Fruit fly (Drosophila melanogaster) whole organism, embryonic: ENCODE measurements around the gene CG43850.

ENCODE experiments used
- Asciz ChIP-seq: fragments of 200-800 bp; sonication (Bioruptor generic); optimal IDR thresholded peaks from 2 replicates; lab custom pipeline; 2017; ENCODE audit warnings: missing biosample characterization, mild to moderate bottlenecking, missing genetic modification characterization, missing genetic modification reagents
- Awh ChIP-seq: fragments of 200-800 bp; sonication (Bioruptor generic); IDR thresholded peaks from 2 replicates; pipeline ENCODE4, ENCODE4 v1.3.6; 2022; ENCODE audit warnings: missing biosample characterization, missing genetic modification characterization
- CG11696 ChIP-seq: fragments of 200-800 bp; sonication (Bioruptor generic); IDR thresholded peaks from 2 replicates; pipeline ENCODE4 v1.3.6; 2022; ENCODE audit warnings: missing biosample characterization, missing genetic modification characterization
- CG12391 ChIP-seq: fragments of 200-800 bp; sonication (Bioruptor generic); optimal IDR thresholded peaks from 3 replicates; lab custom pipeline; 2018; ENCODE audit warnings: missing biosample characterization, mild to moderate bottlenecking, missing genetic modification characterization, moderate library complexity
- CG13287 ChIP-seq: fragments of 200-800 bp; sonication (Bioruptor generic); IDR thresholded peaks from 2 replicates; pipeline ENCODE4 v1.3.6; 2022; ENCODE audit warnings: missing biosample characterization, missing genetic modification characterization; ENCODE audit not compliant: partially characterized antibody
- CG14710 ChIP-seq: fragments of 200-800 bp; sonication (Bioruptor generic); optimal IDR thresholded peaks from 3 replicates; lab custom pipeline; 2019; ENCODE audit warnings: missing biosample characterization, mild to moderate bottlenecking, missing genetic modification characterization, moderate library complexity
- CG15011 ChIP-seq: fragments of 200-800 bp; sonication (Bioruptor generic); optimal IDR thresholded peaks from 3 replicates; lab custom pipeline; 2018; ENCODE audit warnings: missing biosample characterization, mild to moderate bottlenecking, missing genetic modification characterization
- CG15073 ChIP-seq: fragments of 200-800 bp; sonication (Bioruptor generic); optimal IDR thresholded peaks from 2 replicates; lab custom pipeline; 2016; ENCODE audit warnings: missing biosample characterization, missing genetic modification characterization
- CG16813 ChIP-seq: fragments of 200-800 bp; sonication (Bioruptor generic); IDR thresholded peaks from 3 replicates; pipeline ENCODE4 v1.3.6; 2022; ENCODE audit warnings: missing biosample characterization, missing genetic modification characterization; ENCODE audit not compliant: partially characterized antibody
- CG17186 ChIP-seq: fragments of 200-800 bp; sonication (Bioruptor generic); optimal IDR thresholded peaks from 3 replicates; lab custom pipeline; 2017; ENCODE audit warnings: missing biosample characterization, missing genetic modification reagents, missing genetic modification characterization
- CG17361 ChIP-seq: fragments of 200-800 bp; sonication (Bioruptor generic); IDR thresholded peaks from 3 replicates; pipeline ENCODE4 v1.3.6; 2022; ENCODE audit warnings: missing biosample characterization, missing genetic modification characterization
- CG2116 ChIP-seq: fragments of 200-800 bp; sonication (Bioruptor generic); optimal IDR thresholded peaks from 3 replicates; lab custom pipeline; 2018; ENCODE audit warnings: missing biosample characterization, mild to moderate bottlenecking, missing genetic modification characterization
- CG3281 ChIP-seq: fragments of 200-800 bp; sonication (Bioruptor generic); optimal IDR thresholded peaks from 3 replicates; lab custom pipeline; 2017; ENCODE audit warnings: missing biosample characterization, mild to moderate bottlenecking, missing genetic modification characterization
- CG4730 ChIP-seq: fragments of 200-800 bp; sonication (Bioruptor generic); IDR thresholded peaks from 2 replicates; pipeline ENCODE4 v1.3.6; 2022; ENCODE audit warnings: missing biosample characterization, missing genetic modification characterization
- CG6654 ChIP-seq: fragments of 200-800 bp; sonication (Bioruptor generic); optimal IDR thresholded peaks from 2 replicates; lab custom pipeline; 2017; ENCODE audit warnings: missing biosample characterization, mild to moderate bottlenecking, missing genetic modification characterization
- CG8359 ChIP-seq: fragments of 200-800 bp; sonication (Bioruptor generic); optimal IDR thresholded peaks from 2 replicates; lab custom pipeline; 2017; ENCODE audit warnings: missing biosample characterization, mild to moderate bottlenecking, missing genetic modification characterization, borderline replicate concordance
- CG8765 ChIP-seq: fragments of 200-800 bp; sonication (Bioruptor generic); IDR thresholded peaks from 2 replicates; pipeline ENCODE4 v1.3.6; 2022; ENCODE audit warnings: missing biosample characterization, missing genetic modification characterization
- CG9215 ChIP-seq: fragments of 200-800 bp; sonication (Bioruptor generic); IDR thresholded peaks from 2 replicates; pipeline ENCODE4 v1.3.6; 2022; ENCODE audit warnings: missing biosample characterization, missing genetic modification characterization
- CG9437 ChIP-seq: fragments of 200-800 bp; sonication (Bioruptor generic); optimal IDR thresholded peaks from 2 replicates; lab custom pipeline; 2018; ENCODE audit warnings: missing biosample characterization, mild to moderate bottlenecking, missing genetic modification characterization
- CTCF ChIP-seq: fragments of 200-800 bp; sonication (Bioruptor generic); optimal IDR thresholded peaks from 2 replicates; lab custom pipeline; 2017; ENCODE audit warnings: missing biosample characterization, mild to moderate bottlenecking, missing genetic modification characterization, moderate library complexity
- Drgx ChIP-seq: fragments of 200-800 bp; sonication (Bioruptor generic); IDR thresholded peaks from 2 replicates; pipeline ENCODE4 v1.3.6; 2022; ENCODE audit warnings: missing biosample characterization, missing genetic modification characterization
- Ets65A ChIP-seq: fragments of 200-800 bp; sonication (Bioruptor generic); peaks from one replicate; lab custom pipeline; 2016; ENCODE audit warnings: missing biosample characterization, missing genetic modification characterization
- GATAe ChIP-seq: fragments of 200-800 bp; sonication (Bioruptor generic); conservative IDR thresholded peaks from 2 replicates; pipeline ENCODE4 v1.3.6; 2022; ENCODE audit warnings: missing biosample characterization, missing genetic modification characterization
- Max ChIP-seq: fragments of 200-800 bp; sonication (Bioruptor generic); optimal IDR thresholded peaks from 2 replicates; lab custom pipeline; 2016; ENCODE audit warnings: missing biosample characterization, mild to moderate bottlenecking, missing genetic modification characterization
- Opbp ChIP-seq: fragments of 200-800 bp; sonication (Bioruptor generic); IDR thresholded peaks from 3 replicates; pipeline ENCODE4 v1.3.6; 2022; ENCODE audit warnings: missing biosample characterization, missing genetic modification characterization; ENCODE audit not compliant: partially characterized antibody
- Rfx ChIP-seq: fragments of 200-800 bp; sonication (Bioruptor generic); IDR thresholded peaks from 2 replicates; pipeline ENCODE4 v1.3.6; 2022; ENCODE audit warnings: missing biosample characterization, missing genetic modification characterization
- Six4 ChIP-seq: fragments of 200-800 bp; sonication (Bioruptor generic); optimal IDR thresholded peaks from 2 replicates; lab custom pipeline; 2016; ENCODE audit warnings: missing biosample characterization, missing genetic modification characterization
- Sry-β ChIP-seq: fragments of 200-800 bp; sonication (Bioruptor generic); optimal IDR thresholded peaks from 2 replicates; lab custom pipeline; 2018; ENCODE audit warnings: missing biosample characterization, mild to moderate bottlenecking, missing genetic modification characterization, moderate library complexity
- TFAM ChIP-seq: fragments of 200-800 bp; sonication (Bioruptor generic); optimal IDR thresholded peaks from 2 replicates; lab custom pipeline; 2017; ENCODE audit warnings: missing biosample characterization, missing genetic modification characterization, inconsistent platforms
- Vsx1 ChIP-seq: fragments of 200-800 bp; sonication (Bioruptor generic); optimal IDR thresholded peaks from 2 replicates; lab custom pipeline; 2017; ENCODE audit warnings: missing biosample characterization, mild to moderate bottlenecking, missing genetic modification characterization, missing genetic modification reagents
- al ChIP-seq: fragments of 200-800 bp; sonication (Bioruptor generic); IDR thresholded peaks from 2 replicates; pipeline ENCODE4 v1.3.6; 2022; ENCODE audit warnings: missing biosample characterization, missing genetic modification characterization
- ap ChIP-seq: fragments of 200-800 bp; sonication (Bioruptor generic); IDR thresholded peaks from 2 replicates; pipeline ENCODE4 v1.3.6; 2022; ENCODE audit warnings: missing biosample characterization, missing genetic modification characterization
- bigmax ChIP-seq: fragments of 200-800 bp; sonication (Bioruptor generic); optimal IDR thresholded peaks from 2 replicates; lab custom pipeline; 2018; ENCODE audit warnings: missing biosample characterization, mild to moderate bottlenecking, missing genetic modification characterization
- cad ChIP-seq: fragments of >200 bp; optimal IDR thresholded peaks from 2 replicates; lab custom pipeline; 2017; ENCODE audit warnings: missing biosample characterization, missing genetic modification characterization
- caup ChIP-seq: fragments of 200-800 bp; sonication (Bioruptor generic); optimal IDR thresholded peaks from 3 replicates; lab custom pipeline; 2017; ENCODE audit warnings: missing biosample characterization, mild to moderate bottlenecking, missing genetic modification characterization, moderate library complexity; ENCODE audit not compliant: severe bottlenecking
- cg ChIP-seq: fragments of 200-800 bp; sonication (Bioruptor generic); optimal IDR thresholded peaks from 3 replicates; lab custom pipeline; 2019; ENCODE audit warnings: missing biosample characterization, mild to moderate bottlenecking, missing genetic modification characterization, moderate library complexity
- eve ChIP-seq, 2 experiments: fragments of >200 bp; optimal IDR thresholded peaks; 2 replicates each; lab custom pipeline; 2017; ENCODE audit warnings: missing biosample characterization in 2 of 2, missing genetic modification characterization in 2 of 2
- gcm2 ChIP-seq: fragments of 200-800 bp; sonication (Bioruptor generic); optimal IDR thresholded peaks from 2 replicates; lab custom pipeline; 2016; ENCODE audit warnings: missing biosample characterization, missing genetic modification characterization
- ind ChIP-seq: fragments of 200-800 bp; sonication (Bioruptor generic); optimal IDR thresholded peaks from 3 replicates; lab custom pipeline; 2016; ENCODE audit warnings: missing biosample characterization, missing genetic modification characterization
- jigr1 ChIP-seq: fragments of 200-800 bp; sonication (Bioruptor generic); IDR thresholded peaks from 3 replicates; pipeline ENCODE4 v1.3.6; 2022; ENCODE audit warnings: missing biosample characterization, missing genetic modification characterization
- lola ChIP-seq, 3 experiments: fragments of >200 bp in 2 of 3; fragments of 200-800 bp in 1 of 3; sonication (Bioruptor generic) in 1 of 3; optimal IDR thresholded peaks; 2 replicates each; lab custom pipeline; 2017 to 2019; ENCODE audit warnings: missing biosample characterization in 3 of 3, missing genetic modification characterization in 3 of 3, mild to moderate bottlenecking in 1 of 3, moderate library complexity in 1 of 3
- lov ChIP-seq, 2 experiments: fragments of 200-800 bp in 1 of 2; fragments of >200 bp in 1 of 2; sonication (Bioruptor generic) in 1 of 2; IDR thresholded peaks in 1 of 2; optimal IDR thresholded peaks in 1 of 2; 2 replicates in 1 of 2; 3 replicates in 1 of 2; pipeline versions ENCODE4 v1.3.6 to Lab custom; 2017 to 2022; ENCODE audit warnings: missing biosample characterization in 1 of 2, missing genetic modification characterization in 1 of 2
- mirr ChIP-seq: fragments of 200-800 bp; sonication (Bioruptor generic); optimal IDR thresholded peaks from 3 replicates; lab custom pipeline; 2018; ENCODE audit warnings: missing biosample characterization, mild to moderate bottlenecking, missing genetic modification characterization
- nerfin-1 ChIP-seq: fragments of 200-800 bp; sonication (Bioruptor generic); optimal IDR thresholded peaks from 3 replicates; lab custom pipeline; 2019; ENCODE audit warnings: missing biosample characterization, mild to moderate bottlenecking, missing genetic modification characterization, moderate library complexity
- oc ChIP-seq: fragments of 200-800 bp; sonication (Bioruptor generic); optimal IDR thresholded peaks from 2 replicates; lab custom pipeline; 2018; ENCODE audit warnings: missing biosample characterization, mild to moderate bottlenecking, missing genetic modification characterization, moderate library complexity
- sd ChIP-seq: fragments of 200-800 bp; sonication (Bioruptor generic); optimal IDR thresholded peaks from 3 replicates; lab custom pipeline; 2018; ENCODE audit warnings: missing biosample characterization, mild to moderate bottlenecking, missing genetic modification characterization, moderate library complexity
- shn ChIP-seq: fragments of 200-800 bp; sonication (Bioruptor generic); optimal IDR thresholded peaks from 3 replicates; lab custom pipeline; 2016; ENCODE audit warnings: missing biosample characterization, missing genetic modification characterization
- sug ChIP-seq: fragments of 200-800 bp; optimal IDR thresholded peaks from 2 replicates; lab custom pipeline; 2019; ENCODE audit warnings: missing biosample characterization, mild to moderate bottlenecking, missing genetic modification characterization, moderate library complexity
- tna ChIP-seq: fragments of 200-800 bp; sonication (Bioruptor generic); IDR thresholded peaks from 2 replicates; pipeline ENCODE4 v1.3.6; 2022; ENCODE audit warnings: missing biosample characterization, missing genetic modification characterization; ENCODE audit not compliant: partially characterized antibody
- vvl ChIP-seq: fragments of 200-800 bp; sonication (Bioruptor generic); IDR thresholded peaks from 2 replicates; pipeline ENCODE4 v1.3.6; 2022; ENCODE audit warnings: missing biosample characterization, missing genetic modification characterization

Gene CG43850

dm6 chr2L:13394903-13395302 lies 20.3 kb upstream of the CG43850 start, which contains the start of gene RpL24 (continued):
- peak; percentile 85 for TF ChIP-seq nerfin-1 (tag; lab: Kevin White, UChicago)
- peak; percentile 65 for TF ChIP-seq CTCF (GFP tag; lab: Kevin White, UChicago)
- no peak for TF ChIP-seq CG4730 (GFP tag; lab: Robert Waterston, UW)
- peak; percentile 87 for TF ChIP-seq Six4 (GFP tag; lab: Kevin White, UChicago)
- peak; percentile 94 for TF ChIP-seq Rfx (GFP tag; lab: Robert Waterston, UW)
- peak; percentile 94 for TF ChIP-seq Vsx1
- peak; percentile 99 for TF ChIP-seq Ets65A (GFP tag; lab: Kevin White, UChicago)
- peak; percentile 99 for TF ChIP-seq caup (GFP tag; lab: Kevin White, UChicago)
- peak; percentile 98 for TF ChIP-seq Max
- TF ChIP-seq CG8359 (GFP tag; lab: Kevin White, UChicago), result peak; percentile 85
- peak; percentile 67 for TF ChIP-seq Sry-β (GFP tag; lab: Kevin White, UChicago)
- no peak for TF ChIP-seq CG15073
- peak; percentile 90 for TF ChIP-seq CG15011
- peak; percentile 86 for TF ChIP-seq TFAM (GFP tag; lab: Kevin White, UChicago)
- peak; percentile 68 for TF ChIP-seq oc (tag; lab: Kevin White, UChicago)
- peak; percentile 80 for TF ChIP-seq ap
- TF ChIP-seq GATAe (GFP tag; lab: Robert Waterston, UW), result peak; percentile 60; the same call in 1 of the 2 replicates
- peak; percentile 89 for TF ChIP-seq shn (GFP tag; lab: Kevin White, UChicago)
- TF ChIP-seq eve (GFP tag; optimal IDR thresholded peaks at IDR 0.05; lab: Kevin White, UChicago), result no peak
- TF ChIP-seq Asciz, result peak; percentile 95
- no peak for TF ChIP-seq CG16813 (GFP tag; lab: Robert Waterston, UW)
- peak; percentile 96 for TF ChIP-seq vvl (GFP tag; lab: Robert Waterston, UW)
- peak; percentile 84 for TF ChIP-seq CG14710 (tag; lab: Kevin White, UChicago)
- no peak for TF ChIP-seq CG8765 (GFP tag; lab: Robert Waterston, UW)
- peak; percentile 67 for TF ChIP-seq ind (GFP tag; lab: Kevin White, UChicago)
- no peak for TF ChIP-seq cg (GFP tag; lab: Kevin White, UChicago)
- 0 out of 2 replicates have a peak, but pooled peaks have one; percentile 37 for TF ChIP-seq CG9215 (GFP tag; lab: Robert Waterston, UW)
- peak in 1 of 3 experiments; percentile 56 for TF ChIP-seq lola (GFP tag; optimal IDR thresholded peaks at IDR 0.05; lab: Kevin White, UChicago)
- peak; percentile 90 for TF ChIP-seq CG12391 (tag; lab: Kevin White, UChicago)
- TF ChIP-seq CG6654 (GFP tag; lab: Kevin White, UChicago), result peak; percentile 69
- peak; percentile 96 for TF ChIP-seq CG3281 (GFP tag; lab: Kevin White, UChicago)
- TF ChIP-seq tna (GFP tag; lab: Robert Waterston, UW), result no peak
- TF ChIP-seq CG2116 (GFP tag; lab: Kevin White, UChicago), result peak; percentile 84
- no peak for TF ChIP-seq sd (tag; lab: Kevin White, UChicago)
- TF ChIP-seq al (GFP tag; lab: Robert Waterston, UW), result peak; percentile 56
- peak; percentile 83 for TF ChIP-seq CG17361
- TF ChIP-seq Awh (GFP tag; lab: Robert Waterston, UW), result peak; percentile 91
- peak; percentile 75 for TF ChIP-seq CG9437 (GFP tag; lab: Kevin White, UChicago)
- peak; percentile 77 for TF ChIP-seq bigmax
- TF ChIP-seq sug (tag; lab: Kevin White, UChicago), result peak; percentile 87
- peak; percentile 36 for TF ChIP-seq Drgx (GFP tag; lab: Robert Waterston, UW)
- 0 out of 3 replicates have a peak, but pooled peaks have one; percentile 11 for TF ChIP-seq Opbp (GFP tag; lab: Robert Waterston, UW)
- TF ChIP-seq CG17186 (GFP tag; lab: Kevin White, UChicago), result peak; percentile 99
- TF ChIP-seq mirr (GFP tag; lab: Kevin White, UChicago), result peak; percentile 97
- peak; percentile 77 for TF ChIP-seq CG11696
- peak; percentile 90 for TF ChIP-seq gcm2 (GFP tag; lab: Kevin White, UChicago)
- peak; percentile 26; the same call in 1 of the 2 replicates for TF ChIP-seq CG13287 (GFP tag; lab: Robert Waterston, UW)
- no peak for TF ChIP-seq cad (GFP tag; lab: Kevin White, UChicago)
- no peak for TF ChIP-seq lov (optimal IDR thresholded peaks at IDR 0.05; lab: Kevin White, UChicago)
- peak; percentile 98 for TF ChIP-seq lov (GFP tag; IDR thresholded peaks at IDR 0.05; lab: Robert Waterston, UW)
- no peak for TF ChIP-seq jigr1 (GFP tag; lab: Robert Waterston, UW)
